Fruit fly (Drosophila melanogaster): ENCODE results near the gene CG5191.

Gene CG5191

DNA sequence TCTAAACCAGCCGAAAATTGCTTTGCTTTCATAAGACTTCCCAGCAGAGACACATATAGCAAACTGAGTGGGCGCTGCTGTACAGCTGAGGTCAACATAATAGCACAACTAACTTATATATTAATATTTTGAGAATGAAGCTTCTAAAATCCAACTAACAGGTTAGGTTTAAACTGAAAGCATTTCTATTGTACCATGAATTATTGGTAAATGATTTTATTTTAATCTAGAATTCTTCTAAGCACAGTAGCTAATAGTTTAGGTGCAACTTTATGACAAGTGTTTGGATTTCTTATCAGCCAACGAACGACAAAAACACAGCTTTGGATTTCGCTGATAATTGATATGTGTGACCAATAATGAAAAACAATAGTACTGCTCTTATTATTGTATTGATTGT is 5.6 kb upstream of the CG5191 start:
- TF ChIP-seq Crg-1 (GFP tag; optimal IDR thresholded peaks at IDR 0.05) (no peak), CG7045 (GFP tag; optimal IDR thresholded peaks at IDR 0.05) (peak; percentile 52), toe (GFP tag; optimal IDR thresholded peaks at IDR 0.05) (no peak), ovo (GFP tag; optimal IDR thresholded peaks at IDR 0.05) (no peak), cic (GFP tag; optimal IDR thresholded peaks at IDR 0.05) (peak; percentile 35), Mnt (GFP tag; optimal IDR thresholded peaks at IDR 0.05) (no peak), pad (GFP tag; optimal IDR thresholded peaks at IDR 0.05) (peak; percentile 44), tj (GFP tag; optimal IDR thresholded peaks at IDR 0.05) (no peak), Clk (GFP tag; optimal IDR thresholded peaks at IDR 0.05) (no peak), CG11617 (GFP tag; optimal IDR thresholded peaks at IDR 0.05) (no peak), cnc (optimal IDR thresholded peaks at IDR 0.05) (no peak), kay (GFP tag; ENCODE audit: borderline replicate concordance) (no peak), CG12768 (GFP tag; optimal IDR thresholded peaks at IDR 0.05) (no peak), CG33017 (tag; optimal IDR thresholded peaks at IDR 0.05) (peak; percentile 63), CG14711 (tag; optimal IDR thresholded peaks at IDR 0.05) (peak; percentile 74), CG1620 (GFP tag; optimal IDR thresholded peaks at IDR 0.05) (no peak), CG5204 (GFP tag; optimal IDR thresholded peaks at IDR 0.05) (no peak), bab1 (GFP tag; optimal IDR thresholded peaks at IDR 0.05) (peak; percentile 71), Hr96 (GFP tag; optimal IDR thresholded peaks at IDR 0.05) (peak; percentile 30), CG7101 (tag; optimal IDR thresholded peaks at IDR 0.05) (peak; percentile 63)

dm6 chr3R:20555720-20556280 is 4.9 kb upstream of the CG5191 start:
- TF ChIP-seq Mnt (GFP tag; optimal IDR thresholded peaks at IDR 0.05) = no peak
- no peak for TF ChIP-seq ovo (GFP tag; optimal IDR thresholded peaks at IDR 0.05)
- no peak for TF ChIP-seq tj (GFP tag; optimal IDR thresholded peaks at IDR 0.05)
- TF ChIP-seq CG7101 (tag; optimal IDR thresholded peaks at IDR 0.05) = no peak
- no peak for TF ChIP-seq cnc (optimal IDR thresholded peaks at IDR 0.05)
- TF ChIP-seq cic (GFP tag; optimal IDR thresholded peaks at IDR 0.05) = no peak
- no peak for TF ChIP-seq CG11617 (GFP tag; optimal IDR thresholded peaks at IDR 0.05)
- TF ChIP-seq CG12768 (GFP tag; optimal IDR thresholded peaks at IDR 0.05) = peak; percentile 53
- no peak for TF ChIP-seq Crg-1 (GFP tag; optimal IDR thresholded peaks at IDR 0.05)
- peak; percentile 73 for TF ChIP-seq kay (GFP tag; ENCODE audit: borderline replicate concordance)
- no peak for TF ChIP-seq CG1620 (GFP tag; optimal IDR thresholded peaks at IDR 0.05)
- TF ChIP-seq bab1 (GFP tag; optimal IDR thresholded peaks at IDR 0.05) = no peak
- no peak for TF ChIP-seq CG7045 (GFP tag; optimal IDR thresholded peaks at IDR 0.05)

DNA sequence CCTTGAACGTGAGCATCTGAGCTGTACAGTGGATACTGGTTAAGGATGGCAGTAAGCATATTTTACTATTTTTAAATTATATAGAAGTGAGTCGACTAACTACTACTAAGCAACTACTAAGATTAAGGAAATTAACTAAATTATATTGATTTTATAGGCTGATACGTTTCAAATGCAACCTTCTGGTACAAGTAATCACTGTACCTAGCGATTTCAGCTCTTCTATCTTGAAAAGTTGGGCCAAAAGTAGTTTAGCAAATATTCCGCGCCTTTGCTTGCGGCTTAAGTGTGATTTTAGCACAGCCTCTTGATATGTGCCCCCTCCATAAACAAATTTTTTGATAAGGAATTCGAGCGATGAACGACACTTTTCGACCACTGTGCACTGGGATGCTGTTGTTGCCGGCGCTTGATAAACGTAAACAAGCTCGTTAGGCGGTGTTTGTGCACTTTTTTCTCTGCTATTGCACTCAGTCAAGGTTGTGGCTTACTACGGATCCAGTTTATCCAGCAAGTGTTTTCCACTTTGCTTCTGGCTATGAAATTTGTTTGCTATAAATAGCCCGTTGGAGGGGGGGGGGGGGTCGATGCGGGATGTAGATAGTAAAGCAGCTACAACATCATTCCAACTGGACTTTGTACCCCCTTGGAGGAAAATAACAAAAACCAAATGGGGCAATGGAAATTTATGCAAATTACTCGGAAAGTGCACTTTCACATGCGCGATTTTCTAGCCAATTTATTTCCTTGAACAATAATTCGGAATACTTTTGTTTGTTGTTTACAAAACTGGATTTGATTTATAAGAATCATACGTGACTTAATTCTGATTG is 4.2 kb upstream of the CG5191 start:
- peak; percentile 86 for TF ChIP-seq CG7101 (tag; optimal IDR thresholded peaks at IDR 0.05)
- TF ChIP-seq bab1 (GFP tag; optimal IDR thresholded peaks at IDR 0.05) = no peak
- peak; percentile 55 for TF ChIP-seq toe (GFP tag; optimal IDR thresholded peaks at IDR 0.05)
- peak; percentile 70 for TF ChIP-seq Hr96 (GFP tag; optimal IDR thresholded peaks at IDR 0.05)
- peak; percentile 43 for TF ChIP-seq Crg-1 (GFP tag; optimal IDR thresholded peaks at IDR 0.05)
- peak in 1 of 2 experiments; percentile 23 for TF ChIP-seq cnc (optimal IDR thresholded peaks at IDR 0.05)
- peak; percentile 62 for TF ChIP-seq Clk (GFP tag; optimal IDR thresholded peaks at IDR 0.05)
- TF ChIP-seq CG11617 (GFP tag; optimal IDR thresholded peaks at IDR 0.05) = peak; percentile 81
- TF ChIP-seq CG7045 (GFP tag; optimal IDR thresholded peaks at IDR 0.05) = peak; percentile 84
- TF ChIP-seq tj (GFP tag; optimal IDR thresholded peaks at IDR 0.05) = peak; percentile 42
- peak; percentile 25 for TF ChIP-seq ovo (GFP tag; optimal IDR thresholded peaks at IDR 0.05)
- peak; percentile 90 for TF ChIP-seq cic (GFP tag; optimal IDR thresholded peaks at IDR 0.05)
- TF ChIP-seq CG1620 (GFP tag; optimal IDR thresholded peaks at IDR 0.05) = peak; percentile 54
- peak; percentile 62 for TF ChIP-seq pad (GFP tag; optimal IDR thresholded peaks at IDR 0.05)
- TF ChIP-seq Mnt (GFP tag; optimal IDR thresholded peaks at IDR 0.05) = no peak
- peak; percentile 91 for TF ChIP-seq CG33017 (tag; optimal IDR thresholded peaks at IDR 0.05)
- TF ChIP-seq CG5204 (GFP tag; optimal IDR thresholded peaks at IDR 0.05) = peak; percentile 88
- peak; percentile 77 for TF ChIP-seq kay (GFP tag; ENCODE audit: borderline replicate concordance)
- peak; percentile 84 for TF ChIP-seq CG14711 (tag; optimal IDR thresholded peaks at IDR 0.05)
- TF ChIP-seq CG12768 (GFP tag; optimal IDR thresholded peaks at IDR 0.05) = peak; percentile 88

- TF ChIP-seq cic (GFP tag; optimal IDR thresholded peaks at IDR 0.05) (no peak), CG7101 (tag; optimal IDR thresholded peaks at IDR 0.05) (no peak), toe (GFP tag; optimal IDR thresholded peaks at IDR 0.05) (no peak), CG33017 (tag; optimal IDR thresholded peaks at IDR 0.05) (no peak), Mnt (GFP tag; optimal IDR thresholded peaks at IDR 0.05) (no peak), Crg-1 (GFP tag; optimal IDR thresholded peaks at IDR 0.05) (no peak), CG12768 (GFP tag; optimal IDR thresholded peaks at IDR 0.05) (no peak), CG5204 (GFP tag; optimal IDR thresholded peaks at IDR 0.05) (no peak), CG14711 (tag; optimal IDR thresholded peaks at IDR 0.05) (no peak), cnc (optimal IDR thresholded peaks at IDR 0.05) (no peak), pad (GFP tag; optimal IDR thresholded peaks at IDR 0.05) (no peak), CG1620 (GFP tag; optimal IDR thresholded peaks at IDR 0.05) (no peak), CG7045 (GFP tag; optimal IDR thresholded peaks at IDR 0.05) (no peak), CG11617 (GFP tag; optimal IDR thresholded peaks at IDR 0.05) (no peak), Clk (GFP tag; optimal IDR thresholded peaks at IDR 0.05) (no peak), tj (GFP tag; optimal IDR thresholded peaks at IDR 0.05) (no peak)
These were observed 3.6 kb upstream of the CG5191 start for dm6 chr3R:20557114-20557414.

DNA sequence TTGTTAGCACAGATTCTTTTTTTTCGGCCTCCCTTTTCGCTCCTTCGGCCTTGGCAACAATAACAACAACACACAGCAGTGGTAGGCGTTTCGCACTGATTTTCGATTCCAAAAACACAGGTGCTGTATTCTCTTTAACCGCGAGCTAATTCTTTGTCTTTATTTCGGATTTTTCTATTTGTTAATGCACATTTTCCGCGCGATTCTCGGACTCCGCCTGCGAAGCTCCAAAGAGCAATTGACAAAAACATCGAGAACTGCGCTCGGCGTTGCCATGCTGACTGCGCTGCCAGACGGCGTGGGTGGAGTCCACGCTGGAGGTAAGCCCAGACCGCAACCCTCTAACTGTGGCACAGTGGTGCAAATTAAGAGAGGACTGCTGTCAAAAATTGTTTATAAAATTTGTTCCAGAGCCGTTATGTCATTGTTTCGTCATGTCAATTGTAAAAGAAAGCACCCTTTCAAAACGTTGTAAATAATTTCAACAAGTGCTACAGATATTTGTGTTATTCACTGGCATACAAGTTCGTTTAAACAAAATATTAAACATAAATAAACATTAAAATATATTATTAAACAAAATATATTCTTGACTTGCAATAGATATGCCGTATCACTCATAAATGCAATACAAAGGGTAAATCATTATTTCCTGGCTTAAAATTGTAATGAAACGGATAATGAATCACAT is 3.1 kb upstream of the CG5191 start, which contains the start of the genes DPCoAC and CG5180:
Gene DPCoAC, minus strand, starts transcription at position 253 of the 691 bp plus-strand sequence.
Gene CG5180, plus strand, starts transcription at position 516 of the 691 bp plus-strand sequence.
- peak; percentile 38 for TF ChIP-seq Hr96 (GFP tag; optimal IDR thresholded peaks at IDR 0.05)
- peak; percentile 71 for TF ChIP-seq CG5204 (GFP tag; optimal IDR thresholded peaks at IDR 0.05)
- TF ChIP-seq cic (GFP tag; optimal IDR thresholded peaks at IDR 0.05) = peak; percentile 66
- no peak for TF ChIP-seq cnc (optimal IDR thresholded peaks at IDR 0.05)
- peak; percentile 70 for TF ChIP-seq Mnt (GFP tag; optimal IDR thresholded peaks at IDR 0.05)
- TF ChIP-seq CG1620 (GFP tag; optimal IDR thresholded peaks at IDR 0.05) = peak; percentile 70
- TF ChIP-seq CG7101 (tag; optimal IDR thresholded peaks at IDR 0.05) = no peak
- peak; percentile 2 for TF ChIP-seq kay (GFP tag; ENCODE audit: borderline replicate concordance)
- peak; percentile 74 for TF ChIP-seq CG11617 (GFP tag; optimal IDR thresholded peaks at IDR 0.05)
- TF ChIP-seq pad (GFP tag; optimal IDR thresholded peaks at IDR 0.05) = no peak
- TF ChIP-seq ovo (GFP tag; optimal IDR thresholded peaks at IDR 0.05) = peak; percentile 64
- TF ChIP-seq tj (GFP tag; optimal IDR thresholded peaks at IDR 0.05) = peak; percentile 28
- TF ChIP-seq CG33017 (tag; optimal IDR thresholded peaks at IDR 0.05) = peak; percentile 26
- TF ChIP-seq Crg-1 (GFP tag; optimal IDR thresholded peaks at IDR 0.05) = peak; percentile 41
- TF ChIP-seq CG14711 (tag; optimal IDR thresholded peaks at IDR 0.05) = no peak
- TF ChIP-seq CG12768 (GFP tag; optimal IDR thresholded peaks at IDR 0.05) = peak; percentile 47
- TF ChIP-seq toe (GFP tag; optimal IDR thresholded peaks at IDR 0.05) = peak; percentile 71
- TF ChIP-seq bab1 (GFP tag; optimal IDR thresholded peaks at IDR 0.05) = peak; percentile 44
- peak; percentile 64 for TF ChIP-seq Clk (GFP tag; optimal IDR thresholded peaks at IDR 0.05)
- peak; percentile 51 for TF ChIP-seq CG7045 (GFP tag; optimal IDR thresholded peaks at IDR 0.05)

Measured in whole organism, adult.